Fruit fly (Drosophila melanogaster) whole organism, prepupa: ENCODE measurements around the gene CG7497.

Experiments
- CG3032 ChIP-seq: fragments of 200-800 bp; optimal IDR thresholded peaks from 2 replicates; lab custom pipeline; 2019; ENCODE audit warnings: missing biosample characterization, mild to moderate bottlenecking, missing genetic modification characterization, moderate library complexity
- CG7368 ChIP-seq: fragments of 200-800 bp; sonication (Bioruptor generic); optimal IDR thresholded peaks from 3 replicates; lab custom pipeline; 2016; ENCODE audit warnings: missing biosample characterization, missing genetic modification characterization
- OdsH ChIP-seq: fragments of 200-800 bp; sonication (Bioruptor generic); optimal IDR thresholded peaks from 3 replicates; lab custom pipeline; 2016; ENCODE audit warnings: missing biosample characterization, missing genetic modification characterization
- esn ChIP-seq: fragments of 200-800 bp; sonication (Bioruptor generic); optimal IDR thresholded peaks from 2 replicates; lab custom pipeline; 2016; ENCODE audit warnings: missing biosample characterization, mild to moderate bottlenecking, missing genetic modification characterization, moderate library complexity

DNA sequence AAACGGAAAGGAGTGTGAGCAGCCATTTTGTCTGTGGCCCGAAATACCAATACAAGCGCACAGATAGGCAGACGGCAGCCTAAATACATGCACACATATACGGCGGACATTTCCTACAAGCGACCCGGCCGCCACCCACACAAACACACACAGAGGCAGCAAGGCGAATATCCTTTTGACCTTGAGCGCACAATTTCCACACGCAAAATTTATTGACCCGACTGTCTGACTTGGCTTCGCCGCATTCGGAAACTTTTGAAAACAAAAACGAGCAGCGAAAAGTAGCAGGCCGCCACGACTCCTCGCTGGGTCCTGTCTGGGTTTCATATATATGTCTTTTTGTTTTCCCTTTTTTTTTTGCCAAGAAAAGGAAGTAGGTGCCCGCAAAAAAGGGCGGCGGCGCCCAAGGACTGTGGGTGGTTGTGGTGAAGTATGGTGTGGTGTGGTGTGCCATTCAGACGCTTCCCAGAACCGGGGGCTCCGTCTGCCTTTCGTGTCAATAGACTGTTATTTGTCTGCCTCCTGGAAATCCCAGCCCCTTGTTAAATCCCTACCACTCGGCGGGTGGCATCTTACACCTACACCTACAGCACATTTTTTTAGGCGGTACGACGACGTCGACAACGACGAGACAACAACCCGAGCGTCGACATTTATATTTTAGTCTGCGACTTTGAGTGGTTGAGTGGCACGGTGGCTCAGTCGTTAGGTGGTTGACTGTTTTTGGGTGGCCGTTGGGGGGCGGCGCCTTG is 37.3 kb upstream of the CG7497 start:
- TF ChIP-seq CG3032 (tag; lab: Kevin White, UChicago) (no peak), CG7368 (GFP tag; lab: Kevin White, UChicago) (no peak), esn (GFP tag; lab: Kevin White, UChicago) (no peak), OdsH (GFP tag; lab: Kevin White, UChicago) (no peak)
